Fruit fly (Drosophila melanogaster): ENCODE results near the gene mfas.

DNA sequence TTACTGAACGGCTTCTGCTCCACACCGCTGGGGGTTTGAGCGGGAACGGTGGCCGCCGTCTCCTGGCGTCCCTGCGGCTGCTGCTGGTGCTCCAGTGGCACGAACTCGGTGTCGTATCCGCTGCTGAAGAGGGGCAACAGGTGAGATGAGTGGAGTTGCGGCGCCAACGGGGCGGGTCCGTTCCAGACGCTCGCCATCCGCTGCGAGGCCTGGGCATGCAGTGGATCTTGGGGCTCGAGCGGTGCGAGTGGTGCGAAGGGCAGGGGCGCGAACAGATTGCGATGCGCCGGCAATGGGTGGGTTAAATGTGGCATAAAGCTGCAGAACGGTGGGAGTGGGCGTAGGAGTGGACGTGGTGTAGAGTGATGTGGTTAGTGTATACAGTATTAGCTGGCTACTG, 3.9 kb downstream of the mfas start:
- TF ChIP-seq CG8478 (optimal IDR thresholded peaks at IDR 0.05) (no peak), CTCF (optimal IDR thresholded peaks at IDR 0.05) (no peak)

Measured in S2 (cell line).